1 fruit fly cellular context compared by ENCODE assay signal in genomic region chr3R:8362259-8362876, dm6.
TF ChIP-seq lines count a peak whose summit lies in the region.

Veneno (minus strand) TSS chr3R:8362554.
CG7963 (plus strand) TSS chr3R:8362826.

TF ChIP-seq in whole organism, embryonic, 481 proteins besides CTCF, POLR2A, EP300 and RAD21 (continued from another document and continues in another):
- TF ChIP-seq bcd (GFP tag; optimal IDR thresholded peaks at IDR 0.05; lab: Kevin White, UChicago): peak; percentile 16
- no peak for TF ChIP-seq schlank (tag; optimal IDR thresholded peaks at IDR 0.05; lab: Kevin White, UChicago)
- peak; percentile 42 for TF ChIP-seq CG13424 (tag; optimal IDR thresholded peaks at IDR 0.05; lab: Kevin White, UChicago)
- no peak for TF ChIP-seq CG4404 (GFP tag; IDR thresholded peaks at IDR 0.05; lab: Robert Waterston, UW)
- peak; percentile 17 for TF ChIP-seq tin (GFP tag; optimal IDR thresholded peaks at IDR 0.05; lab: Kevin White, UChicago)
- no peak for TF ChIP-seq Oli (tag; optimal IDR thresholded peaks at IDR 0.05; lab: Kevin White, UChicago)
- no peak for TF ChIP-seq cas (GFP tag; IDR thresholded peaks at IDR 0.05; lab: Robert Waterston, UW)
- no peak for TF ChIP-seq Mrtf (GFP tag; IDR thresholded peaks at IDR 0.05; lab: Robert Waterston, UW)
- TF ChIP-seq Stat92E (GFP tag; optimal IDR thresholded peaks at IDR 0.05; lab: Kevin White, UChicago): no peak
- TF ChIP-seq her (GFP tag; optimal IDR thresholded peaks at IDR 0.05; lab: Kevin White, UChicago): no peak
- no peak for TF ChIP-seq otp (GFP tag; IDR thresholded peaks at IDR 0.05; lab: Robert Waterston, UW)
- TF ChIP-seq CG7839 (tag; optimal IDR thresholded peaks at IDR 0.05; lab: Kevin White, UChicago): peak; percentile 57
- peak; percentile 31 for TF ChIP-seq CG8924 (tag; optimal IDR thresholded peaks at IDR 0.05; lab: Kevin White, UChicago)
- TF ChIP-seq chinmo (GFP tag; IDR thresholded peaks at IDR 0.05; lab: Robert Waterston, UW; ENCODE audit: partially characterized antibody): no peak
- no peak for TF ChIP-seq HLH54F (GFP tag; optimal IDR thresholded peaks at IDR 0.05; lab: Kevin White, UChicago)
- TF ChIP-seq Bdp1 (GFP tag; optimal IDR thresholded peaks at IDR 0.05; lab: Kevin White, UChicago): no peak
- no peak; the same call in 2 of the 3 replicates for TF ChIP-seq CG17361 (GFP tag; IDR thresholded peaks at IDR 0.05; lab: Robert Waterston, UW)
- TF ChIP-seq Dad (GFP tag; optimal IDR thresholded peaks at IDR 0.05; lab: Kevin White, UChicago): no peak
- TF ChIP-seq CG7786 (GFP tag; optimal IDR thresholded peaks at IDR 0.05; lab: Kevin White, UChicago): no peak
- no peak for TF ChIP-seq CG16779 (GFP tag; IDR thresholded peaks at IDR 0.05; lab: Robert Waterston, UW)
- no peak for TF ChIP-seq D (optimal IDR thresholded peaks at IDR 0.05; lab: Kevin White, UChicago)
- no peak for TF ChIP-seq D (GFP tag; optimal IDR thresholded peaks at IDR 0.05; lab: Kevin White, UChicago)
- TF ChIP-seq CG1603 (tag; optimal IDR thresholded peaks at IDR 0.05; lab: Kevin White, UChicago): no peak
- TF ChIP-seq CG13775 (GFP tag; optimal IDR thresholded peaks at IDR 0.05; lab: Kevin White, UChicago): no peak
- TF ChIP-seq pan (optimal IDR thresholded peaks at IDR 0.05; lab: Kevin White, UChicago): no peak
- peak in 1 of 2 experiments; percentile 15 for TF ChIP-seq pan (GFP tag; optimal IDR thresholded peaks at IDR 0.05 in 1 of 2, IDR thresholded peaks at IDR 0.05 in 1 of 2)
- peak; percentile 40 for TF ChIP-seq CG1024 (GFP tag; IDR thresholded peaks at IDR 0.05; lab: Robert Waterston, UW)
- no peak for TF ChIP-seq CG8089 (GFP tag; optimal IDR thresholded peaks at IDR 0.05; lab: Kevin White, UChicago)
- no peak for TF ChIP-seq CG1832 (GFP tag; optimal IDR thresholded peaks at IDR 0.05; lab: Kevin White, UChicago)
- TF ChIP-seq sd (tag; optimal IDR thresholded peaks at IDR 0.05; lab: Kevin White, UChicago): no peak
- TF ChIP-seq dimm (GFP tag; IDR thresholded peaks at IDR 0.05; lab: Robert Waterston, UW): no peak
- TF ChIP-seq HLH4C (GFP tag; IDR thresholded peaks at IDR 0.05; lab: Robert Waterston, UW; ENCODE audit: partially characterized antibody): no peak
- TF ChIP-seq CG15479 (GFP tag; optimal IDR thresholded peaks at IDR 0.05; lab: Kevin White, UChicago): peak; percentile 38
- TF ChIP-seq Bteb2 (GFP tag; optimal IDR thresholded peaks at IDR 0.05; lab: Kevin White, UChicago): no peak
- no peak for TF ChIP-seq Nf-YA (GFP tag; IDR thresholded peaks at IDR 0.05; lab: Robert Waterston, UW)
- TF ChIP-seq ci (GFP tag; IDR thresholded peaks at IDR 0.05; lab: Robert Waterston, UW): no peak
- TF ChIP-seq CG7963 (GFP tag; IDR thresholded peaks at IDR 0.05; lab: Robert Waterston, UW; ENCODE audit: partially characterized antibody): no peak
- TF ChIP-seq CHES-1-like (GFP tag; optimal IDR thresholded peaks at IDR 0.05; lab: Kevin White, UChicago): no peak
- peak; percentile 83 for TF ChIP-seq trem (tag; optimal IDR thresholded peaks at IDR 0.05; lab: Kevin White, UChicago)
- TF ChIP-seq nmo (GFP tag; optimal IDR thresholded peaks at IDR 0.05; lab: Kevin White, UChicago): peak; percentile 71
- TF ChIP-seq Chrac-16 (GFP tag; optimal IDR thresholded peaks at IDR 0.05; lab: Kevin White, UChicago): no peak
- TF ChIP-seq CG17359 (tag; optimal IDR thresholded peaks at IDR 0.05; lab: Kevin White, UChicago): no peak
- TF ChIP-seq ac (GFP tag; optimal IDR thresholded peaks at IDR 0.05; lab: Kevin White, UChicago): no peak
- no peak for TF ChIP-seq Ada2b (GFP tag; IDR thresholded peaks at IDR 0.05; lab: Robert Waterston, UW)
- no peak for TF ChIP-seq CG6765 (GFP tag; optimal IDR thresholded peaks at IDR 0.05; lab: Kevin White, UChicago)
- TF ChIP-seq cg (GFP tag; optimal IDR thresholded peaks at IDR 0.05; lab: Kevin White, UChicago): no peak
- no peak for TF ChIP-seq zfh1 (GFP tag; IDR thresholded peaks at IDR 0.05; lab: Robert Waterston, UW)
- no peak for TF ChIP-seq Asciz (GFP tag; optimal IDR thresholded peaks at IDR 0.05; lab: Kevin White, UChicago)
- TF ChIP-seq fu2 (GFP tag; optimal IDR thresholded peaks at IDR 0.05; lab: Kevin White, UChicago): no peak
- no peak for TF ChIP-seq CG17186 (GFP tag; optimal IDR thresholded peaks at IDR 0.05; lab: Kevin White, UChicago)
- TF ChIP-seq HHEX (GFP tag; optimal IDR thresholded peaks at IDR 0.05; lab: Kevin White, UChicago): no peak
- no peak for TF ChIP-seq cad (GFP tag; optimal IDR thresholded peaks at IDR 0.05; lab: Kevin White, UChicago)
- TF ChIP-seq lmd (GFP tag; IDR thresholded peaks at IDR 0.05; lab: Robert Waterston, UW): no peak
- no peak for TF ChIP-seq Tbp (GFP tag; optimal IDR thresholded peaks at IDR 0.05; lab: Kevin White, UChicago)
- TF ChIP-seq lab (GFP tag; optimal IDR thresholded peaks at IDR 0.05; lab: Kevin White, UChicago): no peak
- no peak for TF ChIP-seq odd (GFP tag; optimal IDR thresholded peaks at IDR 0.05; lab: Kevin White, UChicago)
- no peak for TF ChIP-seq CG12942 (GFP tag; optimal IDR thresholded peaks at IDR 0.05; lab: Kevin White, UChicago)
- no peak for TF ChIP-seq CG18476 (GFP tag; optimal IDR thresholded peaks at IDR 0.05; lab: Kevin White, UChicago)
- no peak for TF ChIP-seq rib (GFP tag; IDR thresholded peaks at IDR 0.05; lab: Robert Waterston, UW)
- no peak for TF ChIP-seq CG3838 (GFP tag; optimal IDR thresholded peaks at IDR 0.05; lab: Kevin White, UChicago)
- TF ChIP-seq prd (optimal IDR thresholded peaks at IDR 0.05; lab: Kevin White, UChicago): no peak
- TF ChIP-seq prd (GFP tag; IDR thresholded peaks at IDR 0.05; lab: Robert Waterston, UW): peak; percentile 26; the same call in 1 of the 3 replicates
- TF ChIP-seq Rx (GFP tag; IDR thresholded peaks at IDR 0.05; lab: Robert Waterston, UW): no peak
- TF ChIP-seq pros (GFP tag; optimal IDR thresholded peaks at IDR 0.05; lab: Kevin White, UChicago): no peak
- no peak for TF ChIP-seq CG9609 (GFP tag; optimal IDR thresholded peaks at IDR 0.05; lab: Kevin White, UChicago)
- no peak for TF ChIP-seq CG31388 (GFP tag; optimal IDR thresholded peaks at IDR 0.05; lab: Kevin White, UChicago)
- TF ChIP-seq maf-S (GFP tag; optimal IDR thresholded peaks at IDR 0.05; lab: Kevin White, UChicago): no peak
- TF ChIP-seq BEAF-32 (GFP tag; optimal IDR thresholded peaks at IDR 0.05; lab: Kevin White, UChicago): peak; percentile 38
- TF ChIP-seq lola (GFP tag; optimal IDR thresholded peaks at IDR 0.05; lab: Kevin White, UChicago): peak in 2 of 3 experiments; percentile 19 to 79
- no peak for TF ChIP-seq corto (GFP tag; optimal IDR thresholded peaks at IDR 0.05; lab: Kevin White, UChicago)
- peak; percentile 28 for TF ChIP-seq CG10979 (tag; optimal IDR thresholded peaks at IDR 0.05; lab: Kevin White, UChicago)
- no peak for TF ChIP-seq kah (GFP tag; optimal IDR thresholded peaks at IDR 0.05; lab: Kevin White, UChicago)
- TF ChIP-seq zfh2 (GFP tag; optimal IDR thresholded peaks at IDR 0.05; lab: Kevin White, UChicago): no peak
- no peak for TF ChIP-seq bab2 (GFP tag; optimal IDR thresholded peaks at IDR 0.05; lab: Kevin White, UChicago)
- TF ChIP-seq CG15696 (tag; optimal IDR thresholded peaks at IDR 0.05; lab: Kevin White, UChicago): peak; percentile 20
- TF ChIP-seq CG12299 (tag; optimal IDR thresholded peaks at IDR 0.05; lab: Kevin White, UChicago): peak; percentile 21
- no peak for TF ChIP-seq CG11398 (GFP tag; optimal IDR thresholded peaks at IDR 0.05; lab: Kevin White, UChicago)
- no peak for TF ChIP-seq CG10431 (GFP tag; optimal IDR thresholded peaks at IDR 0.05; lab: Kevin White, UChicago)
- no peak for TF ChIP-seq CG18619 (GFP tag; optimal IDR thresholded peaks at IDR 0.05; lab: Kevin White, UChicago)
- TF ChIP-seq nerfin-1 (tag; optimal IDR thresholded peaks at IDR 0.05; lab: Kevin White, UChicago): peak; percentile 30
- peak; percentile 86 for TF ChIP-seq ewg (GFP tag; optimal IDR thresholded peaks at IDR 0.05; lab: Kevin White, UChicago)
- TF ChIP-seq eve (GFP tag; optimal IDR thresholded peaks at IDR 0.05; lab: Kevin White, UChicago): no peak
- TF ChIP-seq kay (GFP tag; optimal IDR thresholded peaks at IDR 0.05; lab: Kevin White, UChicago): no peak
- TF ChIP-seq CG14710 (tag; optimal IDR thresholded peaks at IDR 0.05; lab: Kevin White, UChicago): peak; percentile 78
- TF ChIP-seq CG2712 (tag; optimal IDR thresholded peaks at IDR 0.05; lab: Kevin White, UChicago): peak; percentile 77
- TF ChIP-seq Jarid2 (GFP tag; optimal IDR thresholded peaks at IDR 0.05; lab: Kevin White, UChicago): no peak
- no peak for TF ChIP-seq CG18011 (GFP tag; optimal IDR thresholded peaks at IDR 0.05; lab: Kevin White, UChicago)
- TF ChIP-seq Nf-YC (tag; optimal IDR thresholded peaks at IDR 0.05; lab: Kevin White, UChicago): peak; percentile 51
- TF ChIP-seq CG10959 (GFP tag; IDR thresholded peaks at IDR 0.05; lab: Robert Waterston, UW): no peak
- no peak for TF ChIP-seq Gug (GFP tag; IDR thresholded peaks at IDR 0.05; lab: Robert Waterston, UW)
- TF ChIP-seq CG6175 (GFP tag; IDR thresholded peaks at IDR 0.05; lab: Robert Waterston, UW): no peak
- no peak for TF ChIP-seq shn (GFP tag; optimal IDR thresholded peaks at IDR 0.05; lab: Kevin White, UChicago)
- no peak for TF ChIP-seq jumu (GFP tag; optimal IDR thresholded peaks at IDR 0.05; lab: Kevin White, UChicago)
- no peak for TF ChIP-seq CG11696 (GFP tag; IDR thresholded peaks at IDR 0.05; lab: Robert Waterston, UW)
- no peak for TF ChIP-seq bsh (GFP tag; optimal IDR thresholded peaks at IDR 0.05; lab: Kevin White, UChicago)
- peak in 1 of 2 experiments; percentile 6 for TF ChIP-seq Eip74EF (GFP tag; optimal IDR thresholded peaks at IDR 0.05; lab: Kevin White, UChicago)
- no peak for TF ChIP-seq CG11456 (GFP tag; IDR thresholded peaks at IDR 0.05; lab: Robert Waterston, UW)
- no peak for TF ChIP-seq ase (GFP tag; IDR thresholded peaks at IDR 0.05; lab: Robert Waterston, UW)
- peak; percentile 60 for TF ChIP-seq pzg (GFP tag; optimal IDR thresholded peaks at IDR 0.05; lab: Kevin White, UChicago)
- TF ChIP-seq CG13624 (GFP tag; optimal IDR thresholded peaks at IDR 0.05; lab: Kevin White, UChicago): no peak
- no peak for TF ChIP-seq croc (GFP tag; conservative IDR thresholded peaks at IDR 0.05; lab: Robert Waterston, UW)
- no peak for TF ChIP-seq CG11247 (GFP tag; IDR thresholded peaks at IDR 0.05; lab: Robert Waterston, UW)
- no peak for TF ChIP-seq sens (GFP tag; lab: Kevin White, UChicago)
- no peak for TF ChIP-seq CG15073 (GFP tag; optimal IDR thresholded peaks at IDR 0.05; lab: Kevin White, UChicago)
- TF ChIP-seq CG1529 (GFP tag; optimal IDR thresholded peaks at IDR 0.05; lab: Kevin White, UChicago): peak; percentile 99
- TF ChIP-seq tgo (GFP tag; IDR thresholded peaks at IDR 0.05; lab: Robert Waterston, UW): no peak
- TF ChIP-seq CG8281 (tag; optimal IDR thresholded peaks at IDR 0.05; lab: Kevin White, UChicago): no peak
- TF ChIP-seq CG42726 (GFP tag; IDR thresholded peaks at IDR 0.05; lab: Robert Waterston, UW; ENCODE audit: partially characterized antibody): 0 out of 2 replicates have a peak, but pooled peaks have one; percentile 25
- TF ChIP-seq sisA (GFP tag; IDR thresholded peaks at IDR 0.05; lab: Robert Waterston, UW): no peak
- TF ChIP-seq bigmax (GFP tag; optimal IDR thresholded peaks at IDR 0.05; lab: Kevin White, UChicago): no peak
- no peak for TF ChIP-seq aop (GFP tag; IDR thresholded peaks at IDR 0.05; lab: Robert Waterston, UW)
- TF ChIP-seq CG15011 (GFP tag; optimal IDR thresholded peaks at IDR 0.05; lab: Kevin White, UChicago): no peak
- no peak for TF ChIP-seq Dbx (GFP tag; IDR thresholded peaks at IDR 0.05; lab: Robert Waterston, UW)
- peak; percentile 55 for TF ChIP-seq Dref (GFP tag; IDR thresholded peaks at IDR 0.05; lab: Robert Waterston, UW)
- TF ChIP-seq CG9437 (GFP tag; optimal IDR thresholded peaks at IDR 0.05; lab: Kevin White, UChicago): no peak
- TF ChIP-seq Taf1 (GFP tag; IDR thresholded peaks at IDR 0.05; lab: Robert Waterston, UW): no peak
- TF ChIP-seq Sox102F (GFP tag; optimal IDR thresholded peaks at IDR 0.05; lab: Kevin White, UChicago): peak; percentile 47
- no peak for TF ChIP-seq Fer1 (GFP tag; optimal IDR thresholded peaks at IDR 0.05; lab: Kevin White, UChicago)
- TF ChIP-seq CG17802 (tag; optimal IDR thresholded peaks at IDR 0.05; lab: Kevin White, UChicago): peak; percentile 73
- TF ChIP-seq toy (GFP tag; IDR thresholded peaks at IDR 0.05; lab: Robert Waterston, UW): no peak
- TF ChIP-seq ap (GFP tag; IDR thresholded peaks at IDR 0.05; lab: Robert Waterston, UW): no peak
- TF ChIP-seq Hsf (GFP tag; optimal IDR thresholded peaks at IDR 0.05; lab: Kevin White, UChicago): no peak
- TF ChIP-seq CG30020 (tag; optimal IDR thresholded peaks at IDR 0.05; lab: Kevin White, UChicago): peak; percentile 93
- TF ChIP-seq CkIIα-i1 (GFP tag; IDR thresholded peaks at IDR 0.05; lab: Robert Waterston, UW): no peak
- peak; percentile 24 for TF ChIP-seq Xbp1 (GFP tag; optimal IDR thresholded peaks at IDR 0.05; lab: Kevin White, UChicago)
- TF ChIP-seq Hr51 (GFP tag; optimal IDR thresholded peaks at IDR 0.05; lab: Kevin White, UChicago): no peak
- TF ChIP-seq pita (GFP tag; optimal IDR thresholded peaks at IDR 0.05; lab: Kevin White, UChicago): no peak
- peak; percentile 18 for TF ChIP-seq CG4820 (GFP tag; optimal IDR thresholded peaks at IDR 0.05; lab: Kevin White, UChicago)
- TF ChIP-seq Nf-YB (GFP tag; optimal IDR thresholded peaks at IDR 0.05; lab: Kevin White, UChicago): no peak
- TF ChIP-seq CG1647 (GFP tag; optimal IDR thresholded peaks at IDR 0.05; lab: Kevin White, UChicago): no peak
- no peak for TF ChIP-seq CG13894 (tag; optimal IDR thresholded peaks at IDR 0.05; lab: Kevin White, UChicago)
- peak; percentile 4 for TF ChIP-seq CG10654 (GFP tag; optimal IDR thresholded peaks at IDR 0.05; lab: Kevin White, UChicago)
- no peak for TF ChIP-seq CG11093 (GFP tag; IDR thresholded peaks at IDR 0.05; lab: Robert Waterston, UW)
- peak; percentile 54 for TF ChIP-seq phol (tag; optimal IDR thresholded peaks at IDR 0.05; lab: Kevin White, UChicago)
- peak; percentile 19 for TF ChIP-seq CG9817 (tag; optimal IDR thresholded peaks at IDR 0.05; lab: Kevin White, UChicago)
- TF ChIP-seq CG12219 (GFP tag; optimal IDR thresholded peaks at IDR 0.05; lab: Kevin White, UChicago): no peak
- TF ChIP-seq h (optimal IDR thresholded peaks at IDR 0.05; lab: Kevin White, UChicago): no peak
- TF ChIP-seq Ets65A (GFP tag; lab: Kevin White, UChicago): peak; percentile 46
- TF ChIP-seq usp (GFP tag; optimal IDR thresholded peaks at IDR 0.05; lab: Kevin White, UChicago): no peak
- no peak for TF ChIP-seq mirr (GFP tag; optimal IDR thresholded peaks at IDR 0.05; lab: Kevin White, UChicago)
